Worm (Caenorhabditis elegans) whole organism, L1 larva: ENCODE measurements around the gene K11H12.3.

Experiments
- lin-15B ChIP-seq: fragments of 150-350 bp; sonication (generic microtip); optimal IDR thresholded peaks from 3 replicates; lab custom pipeline; 2014; ENCODE audit warnings: missing biosample characterization, missing genetic modification characterization
- lin-35 ChIP-seq, 2 experiments: fragments of 150-350 bp; optimal IDR thresholded peaks; 2 replicates each; lab custom pipeline; 2014; ENCODE audit warnings: missing biosample characterization in 2 of 2, missing genetic modification characterization in 2 of 2, missing genetic modification reagents in 2 of 2
- nhr-76 ChIP-seq: sonication (generic microtip); optimal IDR thresholded peaks from 2 replicates; lab custom pipeline; 2017; ENCODE audit warnings: missing biosample characterization, missing genetic modification characterization
- pqm-1 ChIP-seq: sonication (generic microtip); optimal IDR thresholded peaks from 3 replicates; lab custom pipeline; 2017; ENCODE audit warnings: missing biosample characterization, missing genetic modification characterization
- snpc-4 ChIP-seq: fragments of 150-350 bp; optimal IDR thresholded peaks from 2 replicates; lab custom pipeline; 2014; ENCODE audit warnings: missing biosample characterization, missing genetic modification characterization
- unc-62 ChIP-seq: fragments of 150-350 bp; optimal IDR thresholded peaks from 2 replicates; lab custom pipeline; 2014; ENCODE audit warnings: missing biosample characterization, missing genetic modification reagents, missing genetic modification characterization
- zag-1 ChIP-seq: fragments of 150-350 bp; optimal IDR thresholded peaks from 2 replicates; lab custom pipeline; 2014; ENCODE audit warnings: missing biosample characterization, missing genetic modification characterization
- ztf-11 ChIP-seq, 2 experiments: sonication (generic microtip); optimal IDR thresholded peaks; 2 replicates each; lab custom pipeline; 2016 to 2017; ENCODE audit warnings: missing genetic modification characterization in 2 of 2, missing biosample characterization in 1 of 2, missing compliant biosample characterization in 1 of 2

- TF ChIP-seq unc-62 (GFP tag; lab: Kevin White, UChicago) = no peak
- TF ChIP-seq lin-15B = no peak
- TF ChIP-seq ztf-11 (tag; optimal IDR thresholded peaks at IDR 0.05; lab: Kevin White, UChicago) = no peak
- TF ChIP-seq pqm-1 (tag; lab: Kevin White, UChicago) = no peak
- TF ChIP-seq nhr-76 (tag; lab: Kevin White, UChicago) = no peak
- no peak for TF ChIP-seq lin-35 (GFP tag; optimal IDR thresholded peaks at IDR 0.05; lab: Kevin White, UChicago)
- TF ChIP-seq snpc-4 (tag; lab: Kevin White, UChicago) = no peak
- TF ChIP-seq zag-1 (tag; lab: Kevin White, UChicago) = no peak
Measured at ce11 chrIV:675471-676159, 2.3 kb upstream of the K11H12.3 start, which contains the start of the genes K11H12.4 and K11H12.10.
